Worm (Caenorhabditis elegans) whole organism, young adult: Measurements from ENCODE around the gene ceh-31.

ENCODE experiments used
- F49E8.2 ChIP-seq: sonication (generic microtip); optimal IDR thresholded peaks from 3 replicates; lab custom pipeline; 2017; ENCODE audit warnings: missing genetic modification characterization, mild to moderate bottlenecking, missing compliant biosample characterization, antibody characterized with exemption, moderate library complexity; ENCODE audit not compliant: insufficient read depth
- F55B11.4 ChIP-seq: sonication (generic microtip); optimal IDR thresholded peaks from 2 replicates; lab custom pipeline; 2016; ENCODE audit warnings: missing compliant biosample characterization, missing genetic modification characterization, borderline replicate concordance; ENCODE audit not compliant: insufficient read depth
- Y56A3A.18 ChIP-seq: fragments of 200-800 bp; sonication (Bioruptor generic); IDR thresholded peaks from 2 replicates; pipeline ENCODE4 v1.3.6; 2022; ENCODE audit warnings: missing genetic modification reagents, missing genetic modification characterization, missing compliant biosample characterization
- ZK185.1 ChIP-seq: sonication (generic microtip); optimal IDR thresholded peaks from 2 replicates; lab custom pipeline; 2016; ENCODE audit warnings: mild to moderate bottlenecking, missing genetic modification characterization, missing compliant biosample characterization; ENCODE audit not compliant: poor library complexity, severe bottlenecking
- ama-1 ChIP-seq, 3 experiments: fragments of 150-350 bp in 1 of 3; sonication (generic microtip) in 2 of 3; optimal IDR thresholded peaks; 2 replicates each; lab custom pipeline; 2014 to 2018; ENCODE audit warnings: missing biosample characterization in 2 of 3, missing genetic modification characterization in 2 of 3, missing genetic modification reagents in 2 of 3
- ceh-27 ChIP-seq: fragments of 200-800 bp; sonication (Bioruptor generic); optimal IDR thresholded peaks from 2 replicates; lab custom pipeline; 2018; ENCODE audit warnings: mild to moderate bottlenecking, missing genetic modification characterization, moderate library complexity, missing compliant biosample characterization
- efl-1 ChIP-seq: fragments of 150-350 bp; optimal IDR thresholded peaks from 2 replicates; lab custom pipeline; 2014; ENCODE audit warnings: missing biosample characterization, missing genetic modification reagents, missing genetic modification characterization
- ekl-4 ChIP-seq: fragments of 200-800 bp; sonication (Bioruptor generic); IDR thresholded peaks from 2 replicates; pipeline ENCODE4 v1.3.6; 2022; ENCODE audit warnings: missing genetic modification reagents, missing genetic modification characterization, missing compliant biosample characterization
- ets-4 ChIP-seq: fragments of 200-800 bp; sonication (Bioruptor generic); optimal IDR thresholded peaks from 2 replicates; lab custom pipeline; 2018; ENCODE audit warnings: mild to moderate bottlenecking, missing genetic modification characterization, missing compliant biosample characterization
- gei-17 ChIP-seq: fragments of 200-800 bp; sonication (Bioruptor generic); optimal IDR thresholded peaks from 2 replicates; lab custom pipeline; 2018; ENCODE audit warnings: mild to moderate bottlenecking, missing genetic modification characterization, missing compliant biosample characterization
- lin-35 ChIP-seq, 3 experiments: fragments of 150-350 bp in 2 of 3; sonication (generic microtip) in 1 of 3; optimal IDR thresholded peaks; 2 replicates each; lab custom pipeline; 2014 to 2018; ENCODE audit warnings: missing biosample characterization in 3 of 3, missing genetic modification characterization in 3 of 3, missing genetic modification reagents in 3 of 3
- rpc-1 ChIP-seq, 2 experiments: fragments of 150-350 bp in 1 of 2; sonication (generic microtip) in 1 of 2; optimal IDR thresholded peaks; 2 replicates each; lab custom pipeline; 2014 to 2018; ENCODE audit warnings: missing biosample characterization in 1 of 2, missing genetic modification characterization in 1 of 2, missing genetic modification reagents in 1 of 2, missing genotype in 1 of 2
- snpc-4 ChIP-seq, 5 experiments: fragments of 150-350 bp in 1 of 5; sonication (generic microtip) in 4 of 5; optimal IDR thresholded peaks; 2 replicates each; lab custom pipeline; 2014 to 2018; ENCODE audit warnings: missing genetic modification characterization in 5 of 5, missing biosample characterization in 3 of 5, antibody characterized with exemption in 2 of 5, mild to moderate bottlenecking in 2 of 5, missing compliant biosample characterization in 2 of 5, missing genotype in 2 of 5, moderate library complexity in 2 of 5, missing genetic modification reagents in 1 of 5
- unc-62 ChIP-seq: fragments of 150-350 bp; optimal IDR thresholded peaks from 2 replicates; lab custom pipeline; 2014; ENCODE audit warnings: missing biosample characterization, missing genetic modification reagents, missing genetic modification characterization

- TF ChIP-seq ceh-27 (GFP tag; lab: Kevin White, UChicago) (no peak), ets-4 (no peak), ekl-4 (no peak), gei-17 (GFP tag; lab: Kevin White, UChicago) (no peak), F49E8.2 (tag; lab: Kevin White, UChicago) (no peak), unc-62 (no peak), snpc-4 (GFP tag; optimal IDR thresholded peaks at IDR 0.05; lab: Kevin White, UChicago) (no peak), snpc-4 (tag; optimal IDR thresholded peaks at IDR 0.05; lab: Kevin White, UChicago) (no peak), efl-1 (GFP tag; lab: Kevin White, UChicago) (no peak), Y56A3A.18 (GFP tag; lab: Robert Waterston, UW) (no peak), rpc-1 (optimal IDR thresholded peaks at IDR 0.05; lab: Kevin White, UChicago) (no peak), rpc-1 (tag; optimal IDR thresholded peaks at IDR 0.05; lab: Kevin White, UChicago) (no peak), F55B11.4 (tag; lab: Kevin White, UChicago) (no peak), ZK185.1 (tag; lab: Kevin White, UChicago) (no peak), lin-35 (GFP tag; optimal IDR thresholded peaks at IDR 0.05; lab: Kevin White, UChicago) (no peak), ama-1 (optimal IDR thresholded peaks at IDR 0.05; lab: Kevin White, UChicago) (no peak), ama-1 (GFP tag; optimal IDR thresholded peaks at IDR 0.05; lab: Kevin White, UChicago) (no peak)
Measured at ce11 chrX:3054394-3054793, 15.8 kb downstream of the ceh-31 start.
